Worm (Caenorhabditis elegans) whole organism, L4 larva: ENCODE data around the gene F59B10.5.

Source experiments
- fos-1 ChIP-seq: fragments of 150-350 bp; optimal IDR thresholded peaks from 2 replicates; lab custom pipeline; 2014; ENCODE audit warnings: missing biosample characterization, missing genetic modification characterization
- nhr-10 ChIP-seq: fragments of 150-350 bp; optimal IDR thresholded peaks from 2 replicates; lab custom pipeline; 2014; ENCODE audit warnings: missing biosample characterization, missing genetic modification characterization
- snpc-4 ChIP-seq: fragments of 150-350 bp; optimal IDR thresholded peaks from 2 replicates; lab custom pipeline; 2014; ENCODE audit warnings: missing biosample characterization, missing genetic modification characterization
- unc-39 ChIP-seq: sonication (generic microtip); optimal IDR thresholded peaks from 2 replicates; lab custom pipeline; 2017; ENCODE audit warnings: missing biosample characterization, missing genetic modification characterization
- unc-62 ChIP-seq, 3 experiments: fragments of 150-350 bp in 1 of 3; sonication (generic microtip); optimal IDR thresholded peaks in 2 of 3; peaks in 1 of 3; 1 replicate in 1 of 3; 2 replicates in 2 of 3; lab custom pipeline; 2014 to 2017; ENCODE audit warnings: missing biosample characterization in 3 of 3, missing genetic modification characterization in 3 of 3, missing genetic modification reagents in 3 of 3, missing genotype in 1 of 3

ce11 chrII:10537571-10537970 is 14.1 kb upstream of the F59B10.5 start, which contains the start of gene R166.2:
- TF ChIP-seq snpc-4 (tag; lab: Kevin White, UChicago) (no peak), unc-62 (GFP tag; optimal IDR thresholded peaks at IDR 0.05 in 1 of 2; lab: Kevin White, UChicago) (no peak), unc-62 (tag; optimal IDR thresholded peaks at IDR 0.05; lab: Kevin White, UChicago) (no peak), unc-39 (tag; lab: Kevin White, UChicago) (no peak), fos-1 (tag; lab: Kevin White, UChicago) (no peak), nhr-10 (tag; lab: Kevin White, UChicago) (no peak)
